Worm (Caenorhabditis elegans) whole organism, L3 larva: Measurements from ENCODE around the gene sru-26.
"Not testable (repeated sequence)": the region's sequence is repeated elsewhere in the genome, so short reads cannot be mapped to it uniquely, and the experiment has no call there.

Source experiments
- aly-2 ChIP-seq: fragments of 150-350 bp; optimal IDR thresholded peaks from 2 replicates; lab custom pipeline; 2014; ENCODE audit warnings: missing biosample characterization, missing genetic modification characterization
- ama-1 ChIP-seq: fragments of 150-350 bp; optimal IDR thresholded peaks from 2 replicates; lab custom pipeline; 2018
- ceh-9 ChIP-seq: sonication (generic microtip); optimal IDR thresholded peaks from 2 replicates; lab custom pipeline; 2018; ENCODE audit warnings: missing biosample characterization, missing genetic modification characterization
- elt-1 ChIP-seq: fragments of 150-350 bp; optimal IDR thresholded peaks from 2 replicates; lab custom pipeline; 2014; ENCODE audit warnings: missing biosample characterization, missing genetic modification characterization
- elt-3 ChIP-seq, 3 experiments: fragments of 150-350 bp in 1 of 3; sonication (generic microtip) in 2 of 3; optimal IDR thresholded peaks; 2 replicates in 2 of 3; 4 replicates in 1 of 3; lab custom pipeline; 2014 to 2017; ENCODE audit warnings: missing biosample characterization in 3 of 3, missing genetic modification characterization in 3 of 3
- jun-1 ChIP-seq: fragments of 150-350 bp; optimal IDR thresholded peaks from 2 replicates; lab custom pipeline; 2014; ENCODE audit warnings: missing biosample characterization, missing genetic modification reagents, missing genetic modification characterization
- lsy-12 ChIP-seq: sonication (generic microtip); optimal IDR thresholded peaks from 2 replicates; lab custom pipeline; 2016; ENCODE audit warnings: mild to moderate bottlenecking, missing genetic modification characterization, missing compliant biosample characterization
- skn-1 ChIP-seq: fragments of 150-350 bp; optimal IDR thresholded peaks from 2 replicates; lab custom pipeline; 2014; ENCODE audit warnings: missing biosample characterization, missing genetic modification characterization
- zag-1 ChIP-seq: fragments of 150-350 bp; optimal IDR thresholded peaks from 2 replicates; lab custom pipeline; 2014; ENCODE audit warnings: missing biosample characterization, missing genetic modification characterization
- ztf-11 ChIP-seq: fragments of 150-350 bp; optimal IDR thresholded peaks from 2 replicates; lab custom pipeline; 2014; ENCODE audit warnings: missing biosample characterization, missing genetic modification characterization
- ztf-4 ChIP-seq: fragments of 150-350 bp; optimal IDR thresholded peaks from 2 replicates; lab custom pipeline; 2014; ENCODE audit warnings: missing biosample characterization, missing genetic modification characterization

DNA sequence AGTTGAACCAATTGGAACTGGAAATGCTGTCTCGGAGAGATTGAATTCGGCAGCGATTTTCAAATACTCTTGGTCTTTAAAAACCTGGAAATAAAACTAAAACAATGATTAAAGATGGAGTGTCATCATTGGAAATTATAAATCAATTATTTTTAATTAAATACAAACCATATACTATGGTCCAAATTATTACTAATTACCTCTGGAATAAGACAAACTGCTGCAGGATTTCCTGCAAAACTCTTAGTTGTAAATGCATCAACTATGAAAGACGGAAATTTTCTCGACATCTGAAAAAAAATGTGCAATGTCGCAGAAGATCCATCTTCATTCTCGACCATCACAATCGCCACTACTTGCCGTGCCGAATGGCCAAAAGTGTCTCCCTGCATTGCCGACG lies 8.6 kb upstream of the sru-26 start, which contains the start of gene igdb-1:
- TF ChIP-seq aly-2 (tag; lab: Kevin White, UChicago); ceh-9 (tag; lab: Kevin White, UChicago); lsy-12; elt-1 (tag; lab: Kevin White, UChicago); jun-1 (tag; lab: Kevin White, UChicago); elt-3 (tag; optimal IDR thresholded peaks at IDR 0.05; lab: Kevin White, UChicago); skn-1; ztf-11 (tag; lab: Kevin White, UChicago); ama-1 (lab: Kevin White, UChicago); zag-1 (tag; lab: Kevin White, UChicago); ztf-4 (tag; lab: Kevin White, UChicago): not testable (repeated sequence)
